Worm (Caenorhabditis elegans): ENCODE measurements around the gene dpy-27.

DNA sequence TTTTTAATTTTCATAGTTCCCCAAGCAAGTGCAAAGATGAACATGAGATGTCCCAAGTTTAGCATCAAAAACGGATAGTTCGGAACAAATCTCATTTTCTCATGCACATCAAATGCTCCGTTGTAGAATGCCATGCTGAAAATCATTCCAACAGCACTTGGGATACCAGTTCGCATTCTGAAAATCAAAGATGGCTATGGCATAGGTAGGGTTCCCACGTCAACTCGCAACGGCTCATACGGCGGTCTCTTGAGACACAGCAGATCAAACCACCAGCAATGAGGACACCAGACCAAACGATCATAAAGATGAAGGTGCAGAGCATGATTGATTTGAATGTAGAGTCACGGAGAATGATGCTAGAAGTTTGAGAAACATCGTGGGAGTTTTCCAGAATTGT, 16.4 kb downstream of the dpy-27 start:
- no peak for TF ChIP-seq mdl-1 (tag; optimal IDR thresholded peaks at IDR 0.05)
- no peak for TF ChIP-seq ztf-4 (tag; optimal IDR thresholded peaks at IDR 0.05)
- TF ChIP-seq fos-1 (tag; optimal IDR thresholded peaks at IDR 0.05), result no peak
- no peak for TF ChIP-seq nhr-237 (tag; optimal IDR thresholded peaks at IDR 0.05)
- TF ChIP-seq nhr-77 (tag; optimal IDR thresholded peaks at IDR 0.05), result no peak
